1 fruit fly cellular context compared by ENCODE assay signal in genomic region chr3R:7075712-7076183, dm6.
A peak's percentile ranks its signal among the peaks of the same experiment; 100 is the strongest.
TF ChIP-seq lines count a peak whose summit lies in the region.

No protein-coding gene starts in this region.

TF ChIP-seq in whole organism, embryonic, 481 proteins besides CTCF, POLR2A, EP300 and RAD21 (continued from another document):
- TF ChIP-seq HLH54F (GFP tag; optimal IDR thresholded peaks at IDR 0.05; lab: Kevin White, UChicago): peak; percentile 89
- TF ChIP-seq CG11085 (GFP tag; IDR thresholded peaks at IDR 0.05; lab: Robert Waterston, UW): no peak
- no peak for TF ChIP-seq CG2889 (GFP tag; IDR thresholded peaks at IDR 0.05; lab: Robert Waterston, UW)
- TF ChIP-seq grau (tag; optimal IDR thresholded peaks at IDR 0.05; lab: Kevin White, UChicago): peak; percentile 89
- peak; percentile 66 for TF ChIP-seq CG3838 (GFP tag; optimal IDR thresholded peaks at IDR 0.05; lab: Kevin White, UChicago)
- TF ChIP-seq Ptx1 (GFP tag; IDR thresholded peaks at IDR 0.05; lab: Robert Waterston, UW): no peak
- TF ChIP-seq Opbp (GFP tag; IDR thresholded peaks at IDR 0.05; lab: Robert Waterston, UW; ENCODE audit: partially characterized antibody): no peak
- TF ChIP-seq CG15601 (tag; optimal IDR thresholded peaks at IDR 0.05; lab: Kevin White, UChicago): peak; percentile 76
- peak; percentile 84 for TF ChIP-seq Antp (GFP tag; optimal IDR thresholded peaks at IDR 0.05; lab: Kevin White, UChicago)
- peak; percentile 74 for TF ChIP-seq luna (GFP tag; optimal IDR thresholded peaks at IDR 0.05; lab: Kevin White, UChicago)
- peak; percentile 94 for TF ChIP-seq CG12769 (tag; optimal IDR thresholded peaks at IDR 0.05; lab: Kevin White, UChicago)
- peak; percentile 82 for TF ChIP-seq CG1602 (GFP tag; optimal IDR thresholded peaks at IDR 0.05; lab: Kevin White, UChicago)
- TF ChIP-seq pan (optimal IDR thresholded peaks at IDR 0.05; lab: Kevin White, UChicago): no peak
- no peak for TF ChIP-seq pan (GFP tag; optimal IDR thresholded peaks at IDR 0.05 in 1 of 2, IDR thresholded peaks at IDR 0.05 in 1 of 2)
- no peak for TF ChIP-seq mld (GFP tag; IDR thresholded peaks at IDR 0.05; lab: Robert Waterston, UW; ENCODE audit: partially characterized antibody)
- no peak for TF ChIP-seq seq (GFP tag; IDR thresholded peaks at IDR 0.05; lab: Robert Waterston, UW)
- no peak for TF ChIP-seq sisA (GFP tag; IDR thresholded peaks at IDR 0.05; lab: Robert Waterston, UW)
- TF ChIP-seq gcm2 (GFP tag; optimal IDR thresholded peaks at IDR 0.05; lab: Kevin White, UChicago): peak; percentile 79
- TF ChIP-seq ara (GFP tag; IDR thresholded peaks at IDR 0.05; lab: Robert Waterston, UW): no peak
- TF ChIP-seq CG2120 (GFP tag; optimal IDR thresholded peaks at IDR 0.05; lab: Kevin White, UChicago): peak; percentile 96
- no peak for TF ChIP-seq CG11456 (GFP tag; IDR thresholded peaks at IDR 0.05; lab: Robert Waterston, UW)
- TF ChIP-seq pfk (GFP tag; optimal IDR thresholded peaks at IDR 0.05; lab: Kevin White, UChicago): peak; percentile 29
